Fruit fly (Drosophila melanogaster): ENCODE data around the gene Pvf3.

- no peak for TF ChIP-seq bab1 (GFP tag; optimal IDR thresholded peaks at IDR 0.05)
- TF ChIP-seq cnc (optimal IDR thresholded peaks at IDR 0.05) = no peak
- no peak for TF ChIP-seq kay (GFP tag; ENCODE audit: borderline replicate concordance)
- TF ChIP-seq Crg-1 (GFP tag; optimal IDR thresholded peaks at IDR 0.05) = no peak
- no peak for TF ChIP-seq tj (GFP tag; optimal IDR thresholded peaks at IDR 0.05)
- no peak for TF ChIP-seq Hr96 (GFP tag; optimal IDR thresholded peaks at IDR 0.05)
- TF ChIP-seq CG11617 (GFP tag; optimal IDR thresholded peaks at IDR 0.05) = no peak
- no peak for TF ChIP-seq toe (GFP tag; optimal IDR thresholded peaks at IDR 0.05)
- TF ChIP-seq CG1620 (GFP tag; optimal IDR thresholded peaks at IDR 0.05) = no peak
- no peak for TF ChIP-seq CG7045 (GFP tag; optimal IDR thresholded peaks at IDR 0.05)
- no peak for TF ChIP-seq CG12768 (GFP tag; optimal IDR thresholded peaks at IDR 0.05)
Measured at dm6 chr2L:7135069-7135468, 22.4 kb downstream of the Pvf3 start.
